Worm (Caenorhabditis elegans) whole organism, L2 larva: ENCODE results near the gene T16D1.1.

Source experiments
- F13H6.1 ChIP-seq: sonication (generic microtip); optimal IDR thresholded peaks from 2 replicates; lab custom pipeline; 2016; ENCODE audit warnings: missing genetic modification characterization, missing compliant biosample characterization
- elt-3 ChIP-seq: sonication (generic microtip); optimal IDR thresholded peaks from 2 replicates; lab custom pipeline; 2017; ENCODE audit warnings: missing biosample characterization, missing genetic modification characterization
- sma-9 ChIP-seq, 2 experiments: fragments of 150-350 bp in 1 of 2; sonication (generic microtip) in 1 of 2; optimal IDR thresholded peaks; 2 replicates each; lab custom pipeline; 2014 to 2016; ENCODE audit warnings: missing genetic modification characterization in 2 of 2, mild to moderate bottlenecking in 1 of 2, missing biosample characterization in 1 of 2, missing compliant biosample characterization in 1 of 2, missing genetic modification reagents in 1 of 2, moderate library complexity in 1 of 2

ce11 chrII:5238366-5238765 lies 3.1 kb downstream of the T16D1.1 start, which contains the start of gene pho-4:
- no peak for TF ChIP-seq sma-9 (GFP tag; optimal IDR thresholded peaks at IDR 0.05; lab: Kevin White, UChicago)
- TF ChIP-seq sma-9 (tag; optimal IDR thresholded peaks at IDR 0.05; lab: Kevin White, UChicago) = no peak
- TF ChIP-seq F13H6.1 (tag; lab: Kevin White, UChicago) = no peak
- no peak for TF ChIP-seq elt-3 (tag; lab: Kevin White, UChicago)
